Worm (Caenorhabditis elegans) whole organism, mixed stage, embryonic: ENCODE measurements around the gene F36H5.4.

Source experiments
- M03D4.4 ChIP-seq: sonication (generic microtip); optimal IDR thresholded peaks from 2 replicates; lab custom pipeline; 2017; ENCODE audit warnings: mild to moderate bottlenecking, missing genetic modification characterization, missing compliant biosample characterization
- bed-3 ChIP-seq: fragments of 200-800 bp; sonication (Bioruptor generic); optimal IDR thresholded peaks from 3 replicates; lab custom pipeline; 2018; ENCODE audit warnings: mild to moderate bottlenecking, missing genetic modification characterization, moderate library complexity, missing compliant biosample characterization
- blmp-1 ChIP-seq: fragments of 150-350 bp; optimal IDR thresholded peaks from 2 replicates; lab custom pipeline; 2014; ENCODE audit warnings: missing biosample characterization, missing genetic modification characterization
- ceh-39 ChIP-seq: fragments of 150-350 bp; optimal IDR thresholded peaks from 2 replicates; lab custom pipeline; 2014; ENCODE audit warnings: missing biosample characterization, missing genetic modification characterization
- ceh-43 ChIP-seq: fragments of 200-800 bp; sonication (Bioruptor generic); optimal IDR thresholded peaks from 2 replicates; lab custom pipeline; 2018; ENCODE audit warnings: mild to moderate bottlenecking, missing genetic modification characterization, moderate library complexity, missing compliant biosample characterization
- ceh-83 ChIP-seq: fragments of 200-800 bp; sonication (Bioruptor generic); optimal IDR thresholded peaks from 2 replicates; lab custom pipeline; 2018; ENCODE audit warnings: mild to moderate bottlenecking, missing genetic modification characterization, missing compliant biosample characterization
- ces-1 ChIP-seq: fragments of 150-350 bp; optimal IDR thresholded peaks from 2 replicates; lab custom pipeline; 2014; ENCODE audit warnings: missing biosample characterization, missing genetic modification reagents, missing genetic modification characterization
- cnd-1 ChIP-seq: fragments of 200-800 bp; sonication (Bioruptor generic); optimal IDR thresholded peaks from 2 replicates; lab custom pipeline; 2018; ENCODE audit warnings: mild to moderate bottlenecking, missing genetic modification characterization, missing compliant biosample characterization
- drap-1 ChIP-seq: fragments of 200-800 bp; sonication (Bioruptor generic); optimal IDR thresholded peaks from 3 replicates; lab custom pipeline; 2018; ENCODE audit warnings: mild to moderate bottlenecking, missing genetic modification characterization, missing compliant biosample characterization
- elt-1 ChIP-seq: sonication (generic microtip); optimal IDR thresholded peaks from 2 replicates; lab custom pipeline; 2017; ENCODE audit warnings: missing genetic modification characterization, mild to moderate bottlenecking, missing compliant biosample characterization, antibody characterized with exemption, moderate library complexity, borderline replicate concordance; ENCODE audit not compliant: insufficient read depth
- elt-3 ChIP-seq: fragments of 150-350 bp; optimal IDR thresholded peaks from 2 replicates; lab custom pipeline; 2014; ENCODE audit warnings: missing biosample characterization, missing genetic modification characterization
- flh-1 ChIP-seq: fragments of 200-800 bp; sonication (Bioruptor generic); optimal IDR thresholded peaks from 2 replicates; lab custom pipeline; 2018; ENCODE audit warnings: mild to moderate bottlenecking, missing genetic modification characterization, moderate library complexity, missing compliant biosample characterization
- ham-2 ChIP-seq: fragments of 200-800 bp; sonication (Bioruptor generic); optimal IDR thresholded peaks from 2 replicates; lab custom pipeline; 2018; ENCODE audit warnings: mild to moderate bottlenecking, missing genetic modification characterization, missing compliant biosample characterization
- hlh-1 ChIP-seq: fragments of 150-350 bp; optimal IDR thresholded peaks from 2 replicates; lab custom pipeline; 2014; ENCODE audit warnings: missing biosample characterization, missing genetic modification reagents, missing genetic modification characterization
- lsy-2 ChIP-seq: fragments of 150-350 bp; optimal IDR thresholded peaks from 2 replicates; lab custom pipeline; 2014; ENCODE audit warnings: missing biosample characterization, missing genetic modification characterization
- mab-5 ChIP-seq: fragments of 150-350 bp; optimal IDR thresholded peaks from 2 replicates; lab custom pipeline; 2014; ENCODE audit warnings: missing biosample characterization, missing genetic modification characterization
- mep-1 ChIP-seq: fragments of 150-350 bp; optimal IDR thresholded peaks from 2 replicates; lab custom pipeline; 2017; ENCODE audit warnings: missing biosample characterization, missing genetic modification reagents, missing genetic modification characterization, inconsistent platforms
- mls-2 ChIP-seq: sonication (generic microtip); optimal IDR thresholded peaks from 2 replicates; lab custom pipeline; 2016; ENCODE audit warnings: mild to moderate bottlenecking, missing genetic modification characterization, moderate library complexity, missing compliant biosample characterization
- nhr-12 ChIP-seq: fragments of 150-350 bp; optimal IDR thresholded peaks from 2 replicates; lab custom pipeline; 2014; ENCODE audit warnings: missing biosample characterization, missing genetic modification characterization
- nhr-237 ChIP-seq: fragments of 150-350 bp; optimal IDR thresholded peaks from 2 replicates; lab custom pipeline; 2014; ENCODE audit warnings: missing biosample characterization, missing genetic modification characterization
- nhr-28 ChIP-seq: fragments of 150-350 bp; optimal IDR thresholded peaks from 2 replicates; lab custom pipeline; 2014; ENCODE audit warnings: missing biosample characterization, missing genetic modification characterization
- pha-4 ChIP-seq: fragments of 150-350 bp; optimal IDR thresholded peaks from 2 replicates; lab custom pipeline; 2018; ENCODE audit warnings: missing biosample characterization, missing genetic modification reagents, missing genetic modification characterization
- sem-2 ChIP-seq: fragments of 200-800 bp; sonication (Bioruptor generic); optimal IDR thresholded peaks from 2 replicates; lab custom pipeline; 2018; ENCODE audit warnings: mild to moderate bottlenecking, missing genetic modification characterization, missing compliant biosample characterization
- snpc-4 ChIP-seq: fragments of 150-350 bp; optimal IDR thresholded peaks from 2 replicates; lab custom pipeline; 2014; ENCODE audit warnings: missing biosample characterization, missing genetic modification characterization
- sptf-1 ChIP-seq: sonication (generic microtip); optimal IDR thresholded peaks from 2 replicates; lab custom pipeline; 2017; ENCODE audit warnings: mild to moderate bottlenecking, missing genetic modification characterization, moderate library complexity, missing compliant biosample characterization
- tbx-8 ChIP-seq: fragments of 200-800 bp; sonication (Bioruptor generic); optimal IDR thresholded peaks from 2 replicates; lab custom pipeline; 2018; ENCODE audit warnings: mild to moderate bottlenecking, missing genetic modification characterization, moderate library complexity, missing compliant biosample characterization
- unc-120 ChIP-seq: sonication (generic microtip); optimal IDR thresholded peaks from 2 replicates; lab custom pipeline; 2017; ENCODE audit warnings: missing genetic modification characterization, missing compliant biosample characterization; ENCODE audit not compliant: poor library complexity, severe bottlenecking
- unc-62 ChIP-seq: fragments of 150-350 bp; optimal IDR thresholded peaks from 2 replicates; lab custom pipeline; 2014; ENCODE audit warnings: missing biosample characterization, missing genetic modification reagents, missing genetic modification characterization
- zip-8 ChIP-seq: fragments of 150-350 bp; optimal IDR thresholded peaks from 2 replicates; lab custom pipeline; 2014; ENCODE audit warnings: missing biosample characterization, missing genetic modification characterization
- ztf-11 ChIP-seq: fragments of 150-350 bp; optimal IDR thresholded peaks from 2 replicates; lab custom pipeline; 2014; ENCODE audit warnings: missing biosample characterization, missing genetic modification characterization

Gene F36H5.4

ce11 chrII:1735145-1735544 lies 26.5 kb upstream of the F36H5.4 start:
- no peak for TF ChIP-seq lsy-2
- no peak for TF ChIP-seq ceh-43 (GFP tag; lab: Kevin White, UChicago)
- no peak for TF ChIP-seq nhr-12 (tag; lab: Kevin White, UChicago)
- TF ChIP-seq mep-1 (tag; lab: Kevin White, UChicago), result no peak
- no peak for TF ChIP-seq ceh-39 (tag; lab: Kevin White, UChicago)
- no peak for TF ChIP-seq snpc-4 (tag; lab: Kevin White, UChicago)
- TF ChIP-seq ztf-11 (tag; lab: Kevin White, UChicago), result no peak
- no peak for TF ChIP-seq nhr-237 (tag; lab: Kevin White, UChicago)
- TF ChIP-seq mls-2 (tag; lab: Kevin White, UChicago), result no peak
- TF ChIP-seq pha-4 (tag; lab: Kevin White, UChicago), result no peak
- TF ChIP-seq drap-1 (GFP tag; lab: Kevin White, UChicago), result no peak
- TF ChIP-seq ces-1 (GFP tag; lab: Kevin White, UChicago), result no peak
- no peak for TF ChIP-seq elt-1 (tag; lab: Kevin White, UChicago)
- TF ChIP-seq ceh-83 (GFP tag; lab: Kevin White, UChicago), result no peak
- TF ChIP-seq elt-3 (tag; lab: Kevin White, UChicago), result no peak
- TF ChIP-seq bed-3 (GFP tag; lab: Kevin White, UChicago), result no peak
- no peak for TF ChIP-seq nhr-28 (tag; lab: Kevin White, UChicago)
- TF ChIP-seq sem-2 (GFP tag; lab: Kevin White, UChicago), result no peak
- TF ChIP-seq, all 35 proteins: peak for 0

ce11 chrII:1736353-1736752 lies 25.3 kb upstream of the F36H5.4 start, which contains the start of gene ceh-83:
ceh-83 (minus strand) TSS chrII:1736533.
- TF ChIP-seq bed-3 (GFP tag; lab: Kevin White, UChicago) (no peak), cnd-1 (no peak), ceh-83 (GFP tag; lab: Kevin White, UChicago) (no peak), lsy-2 (no peak), zip-8 (tag; lab: Kevin White, UChicago) (no peak), mab-5 (tag; lab: Kevin White, UChicago) (no peak), unc-62 (GFP tag; lab: Kevin White, UChicago) (no peak), pha-4 (tag; lab: Kevin White, UChicago) (no peak), ceh-43 (GFP tag; lab: Kevin White, UChicago) (no peak), sptf-1 (tag; lab: Kevin White, UChicago) (no peak), flh-1 (GFP tag; lab: Kevin White, UChicago) (no peak), blmp-1 (tag; lab: Kevin White, UChicago) (no peak), sem-2 (GFP tag; lab: Kevin White, UChicago) (no peak)
- TF ChIP-seq, all 35 proteins: peak for 0

- TF ChIP-seq nhr-28 (tag; lab: Kevin White, UChicago) (no peak), snpc-4 (tag; lab: Kevin White, UChicago) (no peak), sem-2 (GFP tag; lab: Kevin White, UChicago) (no peak), ztf-11 (tag; lab: Kevin White, UChicago) (no peak)
Measured at ce11 chrII:1738844-1739243, 22.8 kb upstream of the F36H5.4 start, which contains the start of the genes irld-9 and irld-33. irld-9 (minus strand) TSS chrII:1738944. irld-33 (plus strand) TSS chrII:1739052.

ce11 chrII:1741248-1741647 lies 20.4 kb upstream of the F36H5.4 start, which contains the start of gene K07G6.1:
K07G6.1 (plus strand) TSS chrII:1741548.
- no peak for TF ChIP-seq ces-1 (GFP tag; lab: Kevin White, UChicago)
- no peak for TF ChIP-seq sptf-1 (tag; lab: Kevin White, UChicago)
- TF ChIP-seq mls-2 (tag; lab: Kevin White, UChicago), result no peak
- no peak for TF ChIP-seq drap-1 (GFP tag; lab: Kevin White, UChicago)
- no peak for TF ChIP-seq pha-4 (tag; lab: Kevin White, UChicago)
- no peak for TF ChIP-seq mep-1 (tag; lab: Kevin White, UChicago)
- TF ChIP-seq elt-3 (tag; lab: Kevin White, UChicago), result no peak
- no peak for TF ChIP-seq cnd-1
- TF ChIP-seq ham-2, result no peak
- no peak for TF ChIP-seq nhr-12 (tag; lab: Kevin White, UChicago)
- no peak for TF ChIP-seq snpc-4 (tag; lab: Kevin White, UChicago)
- no peak for TF ChIP-seq lsy-2
- no peak for TF ChIP-seq unc-120 (tag; lab: Kevin White, UChicago)
- TF ChIP-seq tbx-8, result no peak
- no peak for TF ChIP-seq zip-8 (tag; lab: Kevin White, UChicago)
- no peak for TF ChIP-seq flh-1 (GFP tag; lab: Kevin White, UChicago)
- no peak for TF ChIP-seq nhr-28 (tag; lab: Kevin White, UChicago)

ce11 chrII:1742535-1742934 lies 19.1 kb upstream of the F36H5.4 start, which contains the start of gene F36H5.12:
F36H5.12 (plus strand) TSS chrII:1742835.
- no peak for TF ChIP-seq bed-3 (GFP tag; lab: Kevin White, UChicago)
- no peak for TF ChIP-seq ces-1 (GFP tag; lab: Kevin White, UChicago)
- no peak for TF ChIP-seq cnd-1
- no peak for TF ChIP-seq snpc-4 (tag; lab: Kevin White, UChicago)
- TF ChIP-seq hlh-1, result no peak
- no peak for TF ChIP-seq nhr-12 (tag; lab: Kevin White, UChicago)
- no peak for TF ChIP-seq mep-1 (tag; lab: Kevin White, UChicago)
- no peak for TF ChIP-seq unc-62 (GFP tag; lab: Kevin White, UChicago)
- TF ChIP-seq zip-8 (tag; lab: Kevin White, UChicago), result no peak
- TF ChIP-seq M03D4.4 (tag; lab: Kevin White, UChicago), result no peak
- no peak for TF ChIP-seq lsy-2
- TF ChIP-seq sem-2 (GFP tag; lab: Kevin White, UChicago), result no peak
- no peak for TF ChIP-seq elt-1 (tag; lab: Kevin White, UChicago)
